Fruit fly (Drosophila melanogaster): Measurements from ENCODE around the gene CG4743.

Gene CG4743

dm6 chr3R:25680528-25680927 is at the start of gene CG4743, which contains the start of gene Idh3g:
Gene CG4743, minus strand, starts transcription at chr3R:25680550.
Gene Idh3g, plus strand, starts transcription at chr3R:25680845.
- TF ChIP-seq ato (GFP tag; IDR thresholded peaks at IDR 0.05; ENCODE audit: partially characterized antibody) (no peak), Dad (GFP tag; optimal IDR thresholded peaks at IDR 0.05) (peak; percentile 75), oc (tag; optimal IDR thresholded peaks at IDR 0.05) (peak; percentile 97), PHDP (tag; optimal IDR thresholded peaks at IDR 0.05) (peak; percentile 99), Side (GFP tag; optimal IDR thresholded peaks at IDR 0.05) (peak; percentile 62), grn (GFP tag; optimal IDR thresholded peaks at IDR 0.05) (peak; percentile 71), lilli (GFP tag; optimal IDR thresholded peaks at IDR 0.05) (peak; percentile 94), inv (GFP tag; IDR thresholded peaks at IDR 0.05; ENCODE audit: partially characterized antibody) (no peak), Fer3 (tag; optimal IDR thresholded peaks at IDR 0.05) (peak; percentile 98), Eip74EF (GFP tag; optimal IDR thresholded peaks at IDR 0.05) (peak in 1 of 2 experiments; percentile 96), CG10274 (GFP tag; optimal IDR thresholded peaks at IDR 0.05) (peak; percentile 79), CHES-1-like (GFP tag; optimal IDR thresholded peaks at IDR 0.05) (peak; percentile 20), Deaf1 (tag; optimal IDR thresholded peaks at IDR 0.05) (peak; percentile 82), CG17829 (tag; optimal IDR thresholded peaks at IDR 0.05) (peak; percentile 99), CG17802 (tag; optimal IDR thresholded peaks at IDR 0.05) (peak; percentile 75), Hr3 (GFP tag; optimal IDR thresholded peaks at IDR 0.05) (peak; percentile 96), sisA (GFP tag; IDR thresholded peaks at IDR 0.05) (peak; percentile 91), Spps (tag; optimal IDR thresholded peaks at IDR 0.05) (peak; percentile 97), eve (GFP tag; optimal IDR thresholded peaks at IDR 0.05) (no peak), CG13624 (GFP tag; optimal IDR thresholded peaks at IDR 0.05) (peak; percentile 77), run (tag; optimal IDR thresholded peaks at IDR 0.05) (peak; percentile 95), CG4328 (GFP tag; optimal IDR thresholded peaks at IDR 0.05) (peak; percentile 96), D19B (GFP tag; optimal IDR thresholded peaks at IDR 0.05) (peak; percentile 87), CG8359 (GFP tag; optimal IDR thresholded peaks at IDR 0.05; ENCODE audit: borderline replicate concordance) (peak; percentile 89), CG13894 (tag; optimal IDR thresholded peaks at IDR 0.05) (peak; percentile 97), CG4820 (GFP tag; optimal IDR thresholded peaks at IDR 0.05) (peak; percentile 96), CG17361 (GFP tag; IDR thresholded peaks at IDR 0.05) (peak; percentile 98), Poxn (GFP tag; IDR thresholded peaks at IDR 0.05) (peak; percentile 71), peb (GFP tag; IDR thresholded peaks at IDR 0.05) (peak; percentile 94), CG9932 (GFP tag; IDR thresholded peaks at IDR 0.05) (peak; percentile 94), vvl (GFP tag; IDR thresholded peaks at IDR 0.05) (peak; percentile 99), CG11398 (GFP tag; optimal IDR thresholded peaks at IDR 0.05) (peak; percentile 55), Dfd (GFP tag; optimal IDR thresholded peaks at IDR 0.05) (no peak), ERR (GFP tag; optimal IDR thresholded peaks at IDR 0.05) (peak; percentile 53), CG10431 (GFP tag; optimal IDR thresholded peaks at IDR 0.05) (peak; percentile 90), hth (optimal IDR thresholded peaks at IDR 0.05) (no peak), maf-S (GFP tag; optimal IDR thresholded peaks at IDR 0.05) (peak; percentile 79), CG4730 (GFP tag; IDR thresholded peaks at IDR 0.05) (peak; percentile 98), Bgb (GFP tag; IDR thresholded peaks at IDR 0.05; ENCODE audit: partially characterized antibody) (no peak), gcm (GFP tag; optimal IDR thresholded peaks at IDR 0.05) (peak; percentile 98), CG12659 (GFP tag; optimal IDR thresholded peaks at IDR 0.05) (peak; percentile 98), CG15696 (tag; optimal IDR thresholded peaks at IDR 0.05) (peak; percentile 99), CG7556 (GFP tag; optimal IDR thresholded peaks at IDR 0.05) (peak; percentile 97), hb (GFP tag; IDR thresholded peaks at IDR 0.05; ENCODE audit: partially characterized antibody) (no peak), hkb (optimal IDR thresholded peaks at IDR 0.05) (no peak), hkb (GFP tag; IDR thresholded peaks at IDR 0.05) (peak; percentile 97), dati (GFP tag; IDR thresholded peaks at IDR 0.05) (peak; percentile 75), CG8089 (GFP tag; optimal IDR thresholded peaks at IDR 0.05) (peak; percentile 61), Jarid2 (GFP tag; optimal IDR thresholded peaks at IDR 0.05) (peak; percentile 76), sima (GFP tag; optimal IDR thresholded peaks at IDR 0.05) (peak; percentile 22), CG7745 (tag; optimal IDR thresholded peaks at IDR 0.05) (peak; percentile 71)

Measured in whole organism, embryonic.